Fruit fly (Drosophila melanogaster) whole organism, adult: ENCODE measurements around the gene CG33658.

Experiments used
- CG14711 ChIP-seq: fragments of 200-800 bp; sonication (Bioruptor generic); optimal IDR thresholded peaks from 2 replicates; lab custom pipeline; 2018; ENCODE audit warnings: missing biosample characterization, mild to moderate bottlenecking, missing genetic modification characterization, moderate library complexity
- CG1620 ChIP-seq: fragments of 200-800 bp; sonication (Bioruptor generic); optimal IDR thresholded peaks from 2 replicates; lab custom pipeline; 2016; ENCODE audit warnings: missing biosample characterization, missing genetic modification characterization
- CG33017 ChIP-seq: fragments of 200-800 bp; sonication (Bioruptor generic); optimal IDR thresholded peaks from 2 replicates; lab custom pipeline; 2018; ENCODE audit warnings: missing biosample characterization, mild to moderate bottlenecking, missing genetic modification characterization, moderate library complexity
- CG5204 ChIP-seq: fragments of 200-800 bp; sonication (Bioruptor generic); optimal IDR thresholded peaks from 2 replicates; lab custom pipeline; 2016; ENCODE audit warnings: missing biosample characterization, missing genetic modification characterization
- CG7045 ChIP-seq: fragments of 200-800 bp; sonication (Bioruptor generic); optimal IDR thresholded peaks from 2 replicates; lab custom pipeline; 2017; ENCODE audit warnings: missing biosample characterization, mild to moderate bottlenecking, missing genetic modification characterization
- Crg-1 ChIP-seq: fragments of 200-800 bp; sonication (Bioruptor generic); optimal IDR thresholded peaks from 2 replicates; lab custom pipeline; 2016; ENCODE audit warnings: missing biosample characterization, missing genetic modification characterization
- bab1 ChIP-seq: fragments of 200-800 bp; sonication (Bioruptor generic); optimal IDR thresholded peaks from 3 replicates; lab custom pipeline; 2019; ENCODE audit warnings: missing biosample characterization, mild to moderate bottlenecking, missing genetic modification characterization, moderate library complexity
- cic ChIP-seq: fragments of 200-800 bp; sonication (Bioruptor generic); optimal IDR thresholded peaks from 2 replicates; lab custom pipeline; 2017; ENCODE audit warnings: missing biosample characterization, mild to moderate bottlenecking, missing genetic modification characterization, moderate library complexity
- kay ChIP-seq: fragments of 200-800 bp; sonication (Bioruptor generic); peaks from one replicate; lab custom pipeline; 2016; ENCODE audit warnings: missing biosample characterization, missing genetic modification characterization, borderline replicate concordance
- ovo ChIP-seq: fragments of 200-800 bp; sonication (Bioruptor generic); optimal IDR thresholded peaks from 2 replicates; lab custom pipeline; 2016; ENCODE audit warnings: missing biosample characterization, missing genetic modification characterization
- toe ChIP-seq: fragments of 200-800 bp; sonication (Bioruptor generic); optimal IDR thresholded peaks from 2 replicates; lab custom pipeline; 2016; ENCODE audit warnings: missing biosample characterization, missing genetic modification characterization

DNA sequence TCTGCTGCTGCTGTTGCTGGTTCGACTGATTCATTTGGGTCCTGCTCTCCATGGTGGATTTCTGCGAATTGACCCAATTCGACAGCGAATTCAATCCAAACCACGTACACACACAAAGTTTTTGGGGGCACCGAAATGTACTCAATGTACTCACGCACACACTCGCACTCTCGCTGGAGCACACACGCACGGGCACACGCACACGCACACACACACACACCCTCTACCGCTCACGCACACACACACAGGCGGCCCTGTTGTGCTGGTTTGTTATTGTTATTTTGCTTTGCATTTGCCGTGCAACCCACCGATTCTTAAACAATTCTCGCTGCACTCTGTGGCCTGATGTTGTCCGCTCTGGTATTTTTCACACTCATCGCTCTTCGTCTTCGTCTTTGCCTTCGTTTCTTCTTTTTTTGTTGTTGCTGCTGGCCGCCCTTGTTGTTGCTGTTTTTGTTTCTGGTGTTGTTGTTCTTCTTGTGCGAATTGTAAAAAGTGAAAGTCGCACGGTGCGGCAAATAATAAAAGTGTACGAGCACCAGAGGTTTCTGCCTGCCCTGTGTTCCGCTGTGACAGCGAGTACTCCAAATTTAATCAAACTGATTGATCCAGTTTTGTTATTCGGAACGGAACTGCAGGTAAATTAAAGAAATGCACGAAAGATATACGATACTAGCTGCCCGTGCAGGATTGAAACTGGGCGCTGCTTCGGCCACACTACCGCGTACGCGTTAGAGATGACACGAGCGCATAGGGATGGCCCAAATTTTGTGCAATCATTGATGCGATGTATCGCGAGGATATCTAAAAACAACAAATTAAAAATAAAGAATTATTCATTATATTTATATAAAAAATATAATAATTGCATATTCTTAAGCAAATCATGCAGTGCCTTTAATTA, 35.2 kb upstream of the CG33658 start, which contains the start of gene CG3744:
- TF ChIP-seq ovo (peak; percentile 84), cic (GFP tag; lab: Kevin White, UChicago) (peak; percentile 50), CG33017 (tag; lab: Kevin White, UChicago) (peak; percentile 82), Crg-1 (peak; percentile 79), bab1 (peak; percentile 80), CG1620 (GFP tag; lab: Kevin White, UChicago) (peak; percentile 80), CG14711 (tag; lab: Kevin White, UChicago) (peak; percentile 70), toe (GFP tag; lab: Kevin White, UChicago) (peak; percentile 84), kay (GFP tag; lab: Kevin White, UChicago) (no peak), CG5204 (GFP tag; lab: Kevin White, UChicago) (peak; percentile 72), CG7045 (peak; percentile 87)
